Fruit fly (Drosophila melanogaster) Kc167 (cell line): ENCODE results near the gene CCAP.

ENCODE experiments used
- Myc ChIP-seq: fragments of >200 bp; optimal IDR thresholded peaks from 2 replicates; lab custom pipeline; 2017; ENCODE audit warnings: missing external identifiers
- Sin3A ChIP-seq: fragments of >200 bp; optimal IDR thresholded peaks from 2 replicates; lab custom pipeline; 2018; ENCODE audit warnings: missing external identifiers
- h ChIP-seq: fragments of >200 bp; optimal IDR thresholded peaks from 3 replicates; lab custom pipeline; 2018; ENCODE audit warnings: missing external identifiers
- insv ChIP-seq: fragments of >200 bp; optimal IDR thresholded peaks from 3 replicates; lab custom pipeline; 2018; ENCODE audit warnings: missing external identifiers
- psq ChIP-seq: fragments of >200 bp; optimal IDR thresholded peaks from 2 replicates; lab custom pipeline; 2017; ENCODE audit warnings: missing external identifiers
- ttk ChIP-seq: sonication (Bioruptor generic); optimal IDR thresholded peaks from 2 replicates; lab custom pipeline; 2017; ENCODE audit warnings: missing external identifiers

The CCAP gene

dm6 chr3R:22698208-22698607 is 3.7 kb downstream of the CCAP start, which contains the start of gene Cyp6d4:
TSS of gene Cyp6d4 (plus strand) at chr3R:22698319.
- TF ChIP-seq h (lab: Kevin White, UChicago) (no peak), insv (lab: Kevin White, UChicago) (no peak), Myc (lab: Kevin White, UChicago) (no peak), Sin3A (no peak), psq (no peak), ttk (no peak)

- TF ChIP-seq psq (no peak), ttk (no peak), insv (lab: Kevin White, UChicago) (no peak), Sin3A (no peak)
Measured at dm6 chr3R:22694659-22695058, 7.2 kb downstream of the CCAP start, which contains the start of gene cd. TSS of gene cd (plus strand) at chr3R:22694959.

dm6 chr3R:22690311-22690710 is 11.6 kb downstream of the CCAP start, which contains the start of the genes wfs1 and Nup133:
TSS of gene wfs1 (minus strand) at chr3R:22690380.
TSS of gene Nup133 (plus strand) at chr3R:22690607.
- TF ChIP-seq insv (lab: Kevin White, UChicago) (no peak), ttk (no peak), psq (no peak), Myc (lab: Kevin White, UChicago) (no peak)

- TF ChIP-seq ttk (no peak), Sin3A (no peak), psq (no peak), insv (lab: Kevin White, UChicago) (no peak), Myc (lab: Kevin White, UChicago) (no peak), h (lab: Kevin White, UChicago) (no peak)
Measured at dm6 chr3R:22686336-22686874, 15.5 kb downstream of the CCAP start, which contains the start of the genes Gclm and CG17625. TSS of gene Gclm (minus strand) at chr3R:22686510. TSS of gene CG17625 (plus strand) at chr3R:22686849.

- TF ChIP-seq Sin3A (no peak), psq (no peak), insv (lab: Kevin White, UChicago) (no peak)
Measured at dm6 chr3R:22684948-22685253, 17.0 kb downstream of the CCAP start.

- TF ChIP-seq h (lab: Kevin White, UChicago) (no peak), Myc (lab: Kevin White, UChicago) (no peak), Sin3A (no peak), ttk (no peak), psq (no peak), insv (lab: Kevin White, UChicago) (no peak)
Measured at dm6 chr3R:22684044-22684947, 17.6 kb downstream of the CCAP start.

- no peak for TF ChIP-seq insv (lab: Kevin White, UChicago)
- no peak for TF ChIP-seq h (lab: Kevin White, UChicago)
- TF ChIP-seq ttk, result no peak
- TF ChIP-seq Myc (lab: Kevin White, UChicago), result no peak
- no peak for TF ChIP-seq psq
Measured at dm6 chr3R:22675447-22675846, 26.4 kb downstream of the CCAP start.

- no peak for TF ChIP-seq Sin3A
- TF ChIP-seq h (lab: Kevin White, UChicago), result no peak
Measured at dm6 chr3R:22673528-22673959, 28.3 kb downstream of the CCAP start.

dm6 chr3R:22672695-22673346 is 29.1 kb downstream of the CCAP start:
- TF ChIP-seq Sin3A (no peak), psq (no peak), insv (lab: Kevin White, UChicago) (no peak), ttk (no peak), Myc (lab: Kevin White, UChicago) (no peak), h (lab: Kevin White, UChicago) (no peak)

dm6 chr3R:22669789-22670426 is 32.0 kb downstream of the CCAP start:
- TF ChIP-seq Sin3A (no peak), Myc (lab: Kevin White, UChicago) (no peak)

- TF ChIP-seq psq (no peak), Myc (lab: Kevin White, UChicago) (no peak), insv (lab: Kevin White, UChicago) (no peak), h (lab: Kevin White, UChicago) (no peak), ttk (no peak), Sin3A (no peak)
Measured at dm6 chr3R:22669121-22669520, 32.8 kb downstream of the CCAP start.

- TF ChIP-seq h (lab: Kevin White, UChicago) (no peak), Myc (lab: Kevin White, UChicago) (no peak), psq (no peak)
Measured at dm6 chr3R:22668622-22669021, 33.3 kb downstream of the CCAP start.

- no peak for TF ChIP-seq Myc (lab: Kevin White, UChicago)
- TF ChIP-seq insv (lab: Kevin White, UChicago), result no peak
- TF ChIP-seq psq, result no peak
- TF ChIP-seq h (lab: Kevin White, UChicago), result no peak
- no peak for TF ChIP-seq Sin3A
- no peak for TF ChIP-seq ttk
Measured at dm6 chr3R:22667959-22668316, 33.9 kb downstream of the CCAP start.
